Worm (Caenorhabditis elegans) whole organism, mixed stage, embryonic: Measurements from ENCODE around the gene R160.5.

Experiments
- elt-1 ChIP-seq: sonication (generic microtip); optimal IDR thresholded peaks from 2 replicates; lab custom pipeline; 2017; ENCODE audit warnings: missing genetic modification characterization, mild to moderate bottlenecking, missing compliant biosample characterization, antibody characterized with exemption, moderate library complexity, borderline replicate concordance; ENCODE audit not compliant: insufficient read depth
- lin-13 ChIP-seq: fragments of 150-350 bp; optimal IDR thresholded peaks from 2 replicates; lab custom pipeline; 2014; ENCODE audit warnings: missing biosample characterization, missing genetic modification characterization
- mep-1 ChIP-seq: fragments of 150-350 bp; optimal IDR thresholded peaks from 2 replicates; lab custom pipeline; 2017; ENCODE audit warnings: missing biosample characterization, missing genetic modification reagents, missing genetic modification characterization, inconsistent platforms
- unc-39 ChIP-seq: fragments of 150-350 bp; optimal IDR thresholded peaks from 2 replicates; lab custom pipeline; 2014; ENCODE audit warnings: missing biosample characterization, missing genetic modification characterization
- ztf-11 ChIP-seq: fragments of 150-350 bp; optimal IDR thresholded peaks from 2 replicates; lab custom pipeline; 2014; ENCODE audit warnings: missing biosample characterization, missing genetic modification characterization

DNA sequence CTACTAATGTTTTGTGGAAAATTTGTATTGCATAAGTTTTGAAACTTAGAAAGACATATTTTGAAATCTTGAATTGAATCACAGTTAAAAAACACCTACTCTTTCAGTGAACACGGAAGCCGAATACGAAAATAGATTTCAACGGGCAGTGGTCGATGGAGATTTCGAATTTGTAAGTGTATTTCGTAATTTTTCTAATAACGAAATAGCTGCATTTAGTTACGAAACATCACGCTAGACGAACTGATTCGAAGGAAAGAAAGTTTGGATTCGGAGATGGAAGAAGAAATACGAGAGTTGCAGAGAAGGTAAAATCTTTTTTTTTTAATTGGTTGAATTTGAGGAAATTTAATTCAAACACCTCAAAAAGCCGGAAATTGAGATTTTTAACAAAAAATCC, 27.9 kb downstream of the R160.5 start:
- TF ChIP-seq mep-1 (tag; lab: Kevin White, UChicago) (no peak), unc-39 (tag; lab: Kevin White, UChicago) (no peak), lin-13 (no peak), elt-1 (no peak), ztf-11 (no peak)
